Worm (Caenorhabditis elegans): ENCODE data around the gene fbxa-208.

fbxa-208 gene

ce11 chrIII:1307333-1307732 is 50.7 kb downstream of the fbxa-208 start:
- TF ChIP-seq gmeb-1 (tag; optimal IDR thresholded peaks at IDR 0.05): no peak
- TF ChIP-seq unc-62 (GFP tag; optimal IDR thresholded peaks at IDR 0.05): no peak
- no peak for TF ChIP-seq nhr-10 (tag; optimal IDR thresholded peaks at IDR 0.05)
- TF ChIP-seq egl-27 (tag; optimal IDR thresholded peaks at IDR 0.05): no peak
- no peak for TF ChIP-seq sma-3 (GFP tag; optimal IDR thresholded peaks at IDR 0.05)
- TF ChIP-seq nhr-129 (tag; optimal IDR thresholded peaks at IDR 0.05): no peak
- TF ChIP-seq crh-2 (tag; optimal IDR thresholded peaks at IDR 0.05): no peak
- TF ChIP-seq ztf-11 (tag; optimal IDR thresholded peaks at IDR 0.05): no peak
- no peak for TF ChIP-seq ama-1 (optimal IDR thresholded peaks at IDR 0.05)
- no peak for TF ChIP-seq nhr-77 (tag; optimal IDR thresholded peaks at IDR 0.05)
- no peak for TF ChIP-seq F13H6.1 (tag; optimal IDR thresholded peaks at IDR 0.05)
- TF ChIP-seq sma-9 (GFP tag; optimal IDR thresholded peaks at IDR 0.05): no peak
- no peak for TF ChIP-seq sma-9 (tag; optimal IDR thresholded peaks at IDR 0.05)
- TF ChIP-seq ceh-16 (tag; optimal IDR thresholded peaks at IDR 0.05): no peak
- no peak for TF ChIP-seq nhr-6 (tag; optimal IDR thresholded peaks at IDR 0.05)
- no peak for TF ChIP-seq alr-1 (tag; optimal IDR thresholded peaks at IDR 0.05)
- no peak for TF ChIP-seq lin-13 (GFP tag; optimal IDR thresholded peaks at IDR 0.05)
- no peak for TF ChIP-seq peb-1 (tag; optimal IDR thresholded peaks at IDR 0.05)

ce11 chrIII:1308209-1308608 is 51.6 kb downstream of the fbxa-208 start, which contains the start of gene fbxa-79:
TSS of gene fbxa-79 (minus strand) at chrIII:1308294.
- peak; percentile 66 for TF ChIP-seq fos-1 (tag; optimal IDR thresholded peaks at IDR 0.05)
- TF ChIP-seq sma-9 (GFP tag; optimal IDR thresholded peaks at IDR 0.05): peak; percentile 13
- no peak for TF ChIP-seq sma-9 (tag; optimal IDR thresholded peaks at IDR 0.05)
- no peak for TF ChIP-seq ceh-82 (tag; optimal IDR thresholded peaks at IDR 0.05)
- no peak for TF ChIP-seq dmd-4 (tag; optimal IDR thresholded peaks at IDR 0.05)
- peak; percentile 13 for TF ChIP-seq unc-55 (GFP tag; optimal IDR thresholded peaks at IDR 0.05)
- peak; percentile 80 for TF ChIP-seq nhr-129 (tag; optimal IDR thresholded peaks at IDR 0.05)

ce11 chrIII:1308887-1309286 is 52.3 kb downstream of the fbxa-208 start, which contains the start of gene Y82E9BL.12:
TSS of gene Y82E9BL.12 (plus strand) at chrIII:1309187.
- TF ChIP-seq nhr-11 (tag; optimal IDR thresholded peaks at IDR 0.05) (no peak), ztf-1 (GFP tag; conservative IDR thresholded peaks at IDR 0.05) (no peak), fos-1 (tag; optimal IDR thresholded peaks at IDR 0.05) (no peak), ceh-82 (tag; optimal IDR thresholded peaks at IDR 0.05) (no peak), unc-55 (GFP tag; optimal IDR thresholded peaks at IDR 0.05) (no peak), nhr-129 (tag; optimal IDR thresholded peaks at IDR 0.05) (no peak), skn-1 (tag; optimal IDR thresholded peaks at IDR 0.05) (no peak), mdl-1 (tag; optimal IDR thresholded peaks at IDR 0.05) (no peak), nhr-21 (tag; optimal IDR thresholded peaks at IDR 0.05) (no peak), lin-13 (GFP tag; optimal IDR thresholded peaks at IDR 0.05) (no peak), aly-2 (tag; optimal IDR thresholded peaks at IDR 0.05) (no peak), ztf-11 (tag; optimal IDR thresholded peaks at IDR 0.05) (no peak), F13H6.1 (tag; optimal IDR thresholded peaks at IDR 0.05) (no peak)
